Worm (Caenorhabditis elegans) whole organism, L2 larva: Measurements from ENCODE around the gene W02H3.3.
A peak's percentile ranks its signal among the peaks of the same experiment; 100 is the strongest.

Source experiments
- C34F6.9 ChIP-seq: fragments of 150-350 bp; optimal IDR thresholded peaks from 2 replicates; lab custom pipeline; 2014; ENCODE audit warnings: missing biosample characterization, missing genetic modification characterization
- F13H6.1 ChIP-seq: sonication (generic microtip); optimal IDR thresholded peaks from 2 replicates; lab custom pipeline; 2016; ENCODE audit warnings: missing genetic modification characterization, missing compliant biosample characterization
- R02D3.7 ChIP-seq: fragments of 150-350 bp; optimal IDR thresholded peaks from 2 replicates; lab custom pipeline; 2014; ENCODE audit warnings: missing biosample characterization, missing genetic modification characterization
- Y55F3AM.14 ChIP-seq: fragments of 200-800 bp; sonication (Bioruptor generic); optimal IDR thresholded peaks from 2 replicates; lab custom pipeline; 2018; ENCODE audit warnings: mild to moderate bottlenecking, missing genetic modification characterization, missing compliant biosample characterization
- ZK546.5 ChIP-seq: sonication (generic microtip); optimal IDR thresholded peaks from 2 replicates; lab custom pipeline; 2017; ENCODE audit warnings: missing biosample characterization, missing genetic modification characterization
- alr-1 ChIP-seq: fragments of 150-350 bp; optimal IDR thresholded peaks from 2 replicates; lab custom pipeline; 2014; ENCODE audit warnings: missing biosample characterization, missing genetic modification characterization
- aly-2 ChIP-seq: fragments of 150-350 bp; optimal IDR thresholded peaks from 2 replicates; lab custom pipeline; 2014; ENCODE audit warnings: missing biosample characterization, missing genetic modification characterization
- ama-1 ChIP-seq: fragments of 150-350 bp; optimal IDR thresholded peaks from 2 replicates; lab custom pipeline; 2018; ENCODE audit warnings: inconsistent platforms
- blmp-1 ChIP-seq: sonication (generic microtip); optimal IDR thresholded peaks from 2 replicates; lab custom pipeline; 2017; ENCODE audit warnings: missing genetic modification characterization, mild to moderate bottlenecking, missing compliant biosample characterization, antibody characterized with exemption, moderate library complexity; ENCODE audit not compliant: insufficient read depth
- ceh-16 ChIP-seq: fragments of 150-350 bp; optimal IDR thresholded peaks from 2 replicates; lab custom pipeline; 2014; ENCODE audit warnings: missing biosample characterization, missing genetic modification characterization
- ceh-82 ChIP-seq: fragments of 150-350 bp; optimal IDR thresholded peaks from 2 replicates; lab custom pipeline; 2014; ENCODE audit warnings: missing biosample characterization, missing genetic modification characterization
- crh-2 ChIP-seq: sonication (generic microtip); optimal IDR thresholded peaks from 2 replicates; lab custom pipeline; 2017; ENCODE audit warnings: missing biosample characterization, missing genetic modification characterization
- egl-27 ChIP-seq: sonication (generic microtip); optimal IDR thresholded peaks from 3 replicates; lab custom pipeline; 2017; ENCODE audit warnings: missing biosample characterization, missing genetic modification reagents, missing genetic modification characterization
- elt-1 ChIP-seq: fragments of 150-350 bp; optimal IDR thresholded peaks from 2 replicates; lab custom pipeline; 2014; ENCODE audit warnings: missing biosample characterization, missing genetic modification characterization
- elt-3 ChIP-seq: sonication (generic microtip); optimal IDR thresholded peaks from 2 replicates; lab custom pipeline; 2017; ENCODE audit warnings: missing biosample characterization, missing genetic modification characterization
- gmeb-1 ChIP-seq: fragments of 150-350 bp; optimal IDR thresholded peaks from 2 replicates; lab custom pipeline; 2014; ENCODE audit warnings: missing biosample characterization, missing genetic modification characterization
- lin-11 ChIP-seq: fragments of 150-350 bp; sonication (generic microtip); optimal IDR thresholded peaks from 2 replicates; lab custom pipeline; 2014; ENCODE audit warnings: missing biosample characterization, missing genetic modification characterization, inconsistent platforms, mixed read lengths
- lin-13 ChIP-seq: fragments of 150-350 bp; optimal IDR thresholded peaks from 2 replicates; lab custom pipeline; 2014; ENCODE audit warnings: missing biosample characterization, missing genetic modification reagents, missing genetic modification characterization
- lin-39 ChIP-seq: fragments of 150-350 bp; optimal IDR thresholded peaks from 2 replicates; lab custom pipeline; 2014; ENCODE audit warnings: missing biosample characterization, missing genetic modification reagents, missing genetic modification characterization
- lsy-2 ChIP-seq, 2 experiments: fragments of 150-350 bp in 1 of 2; sonication (generic microtip) in 1 of 2; optimal IDR thresholded peaks; 2 replicates each; lab custom pipeline; 2014 to 2017; ENCODE audit warnings: missing biosample characterization in 2 of 2, missing genetic modification characterization in 2 of 2
- mdl-1 ChIP-seq, 2 experiments: fragments of 150-350 bp in 1 of 2; sonication (generic microtip) in 1 of 2; optimal IDR thresholded peaks; 2 replicates each; lab custom pipeline; 2017; ENCODE audit warnings: missing biosample characterization in 2 of 2, missing genetic modification characterization in 2 of 2
- nhr-10 ChIP-seq: sonication (generic microtip); optimal IDR thresholded peaks from 2 replicates; lab custom pipeline; 2017; ENCODE audit warnings: missing biosample characterization, missing genetic modification characterization
- nhr-11 ChIP-seq: fragments of 150-350 bp; optimal IDR thresholded peaks from 2 replicates; lab custom pipeline; 2014; ENCODE audit warnings: missing biosample characterization, missing genetic modification characterization
- nhr-12 ChIP-seq: fragments of 150-350 bp; optimal IDR thresholded peaks from 2 replicates; lab custom pipeline; 2014; ENCODE audit warnings: missing biosample characterization, missing genetic modification characterization
- nhr-129 ChIP-seq: fragments of 150-350 bp; optimal IDR thresholded peaks from 2 replicates; lab custom pipeline; 2014; ENCODE audit warnings: missing biosample characterization, missing genetic modification characterization
- nhr-23 ChIP-seq: fragments of 150-350 bp; optimal IDR thresholded peaks from 2 replicates; lab custom pipeline; 2014; ENCODE audit warnings: missing biosample characterization, missing genetic modification reagents, missing genetic modification characterization
- nhr-25 ChIP-seq: fragments of 150-350 bp; sonication (generic microtip); optimal IDR thresholded peaks from 3 replicates; lab custom pipeline; 2014; ENCODE audit warnings: missing biosample characterization, missing genetic modification characterization
- nhr-6 ChIP-seq: fragments of 150-350 bp; optimal IDR thresholded peaks from 2 replicates; lab custom pipeline; 2014; ENCODE audit warnings: missing biosample characterization, missing genetic modification characterization
- sem-4 ChIP-seq: fragments of 150-350 bp; optimal IDR thresholded peaks from 2 replicates; lab custom pipeline; 2014; ENCODE audit warnings: missing biosample characterization, missing genetic modification reagents, missing genetic modification characterization
- skn-1 ChIP-seq: sonication (generic microtip); optimal IDR thresholded peaks from 2 replicates; lab custom pipeline; 2017; ENCODE audit warnings: missing biosample characterization, missing genetic modification characterization
- sma-3 ChIP-seq: sonication (generic microtip); optimal IDR thresholded peaks from 2 replicates; lab custom pipeline; 2016; ENCODE audit warnings: missing genetic modification reagents, missing genetic modification characterization, missing compliant biosample characterization
- unc-55 ChIP-seq: fragments of 150-350 bp; sonication (generic microtip); optimal IDR thresholded peaks from 3 replicates; lab custom pipeline; 2014; ENCODE audit warnings: missing biosample characterization, missing genetic modification reagents, missing genetic modification characterization
- unc-62 ChIP-seq: fragments of 150-350 bp; optimal IDR thresholded peaks from 2 replicates; lab custom pipeline; 2014; ENCODE audit warnings: missing biosample characterization, missing genetic modification reagents, missing genetic modification characterization
- zag-1 ChIP-seq: fragments of 150-350 bp; optimal IDR thresholded peaks from 2 replicates; lab custom pipeline; 2014; ENCODE audit warnings: missing biosample characterization, missing genetic modification characterization
- ztf-1 ChIP-seq: fragments of 200-800 bp; sonication (Bioruptor generic); conservative IDR thresholded peaks from 2 replicates; pipeline ENCODE4 v1.3.6; 2022; ENCODE audit warnings: missing genetic modification characterization, missing compliant biosample characterization
- ztf-11 ChIP-seq: sonication (generic microtip); optimal IDR thresholded peaks from 2 replicates; lab custom pipeline; 2017; ENCODE audit warnings: missing biosample characterization, missing genetic modification characterization
- ztf-4 ChIP-seq: fragments of 150-350 bp; optimal IDR thresholded peaks from 2 replicates; lab custom pipeline; 2014; ENCODE audit warnings: missing biosample characterization, missing genetic modification characterization

Gene W02H3.3

ce11 chrX:11120808-11121207 is 22.8 kb upstream of the W02H3.3 start, which contains the start of gene R08B4.3:
Gene R08B4.3, minus strand, starts transcription at chrX:11121005.
- TF ChIP-seq elt-3 (tag; lab: Kevin White, UChicago) (no peak), alr-1 (peak; percentile 40)

DNA sequence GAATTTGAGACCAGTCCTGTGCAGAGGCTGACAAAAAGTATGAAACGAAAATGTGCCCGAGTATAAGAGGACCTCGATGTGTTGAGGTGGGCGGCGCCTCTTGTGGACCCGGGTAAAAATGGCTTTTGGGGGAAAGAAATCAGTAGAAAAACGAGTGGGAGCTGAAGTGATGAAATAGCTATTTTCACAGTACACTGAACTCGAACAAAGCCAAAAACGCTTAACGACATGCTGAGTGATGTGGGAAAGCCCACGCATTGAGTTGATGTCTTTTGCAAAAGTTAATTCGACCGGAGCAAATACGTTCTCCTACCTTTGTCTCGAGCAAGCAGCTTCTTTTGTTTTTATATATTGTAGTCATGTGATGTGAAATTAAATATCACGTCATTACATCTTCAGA is 18.7 kb upstream of the W02H3.3 start, which contains the start of gene nlp-66:
TSS of gene nlp-66 (minus strand) at position 101 of the 400 bp plus-strand sequence.
- TF ChIP-seq elt-1 (tag; lab: Kevin White, UChicago): no peak

DNA sequence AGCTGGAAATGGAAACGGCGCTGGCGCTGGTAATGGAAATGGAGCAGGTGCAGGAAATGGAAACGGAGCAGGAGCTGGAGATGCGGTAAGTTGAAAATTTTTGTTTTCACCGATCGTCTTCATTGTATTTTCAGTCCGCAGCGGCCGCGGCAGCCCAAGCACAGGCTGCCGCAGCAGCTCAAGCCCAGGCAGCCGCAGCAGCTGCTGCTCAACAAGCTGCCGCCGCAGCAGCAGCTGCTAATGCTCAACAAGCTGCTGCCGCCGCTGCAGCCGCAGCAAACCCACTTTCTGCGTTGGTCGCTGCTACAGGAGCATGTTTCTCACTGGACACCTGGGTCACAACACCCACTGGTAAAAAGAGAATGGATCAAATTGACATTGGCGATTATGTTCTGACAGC is 16.4 kb upstream of the W02H3.3 start:
- TF ChIP-seq gmeb-1 (no peak), F13H6.1 (tag; lab: Kevin White, UChicago) (no peak), blmp-1 (tag; lab: Kevin White, UChicago) (no peak), ceh-16 (tag; lab: Kevin White, UChicago) (no peak), skn-1 (tag; lab: Kevin White, UChicago) (no peak), C34F6.9 (tag; lab: Kevin White, UChicago) (no peak), lin-11 (tag; lab: Kevin White, UChicago) (no peak), ceh-82 (tag; lab: Kevin White, UChicago) (no peak), crh-2 (tag; lab: Kevin White, UChicago) (no peak), egl-27 (no peak), ztf-1 (GFP tag; lab: Robert Waterston, UW) (no peak), nhr-129 (tag; lab: Kevin White, UChicago) (no peak), aly-2 (tag; lab: Kevin White, UChicago) (no peak), ztf-4 (tag; lab: Kevin White, UChicago) (no peak), sma-3 (GFP tag; lab: Kevin White, UChicago) (no peak), sem-4 (tag; lab: Kevin White, UChicago) (no peak), alr-1 (no peak), lin-39 (tag; lab: Kevin White, UChicago) (no peak), elt-1 (tag; lab: Kevin White, UChicago) (no peak)

ce11 chrX:11109200-11109599 is 11.2 kb upstream of the W02H3.3 start, which contains the start of gene grd-1:
Gene grd-1, plus strand, starts transcription at chrX:11109440.
- TF ChIP-seq gmeb-1 (no peak), zag-1 (tag; lab: Kevin White, UChicago) (no peak), sma-3 (GFP tag; lab: Kevin White, UChicago) (no peak), ztf-11 (tag; lab: Kevin White, UChicago) (no peak), nhr-10 (tag; lab: Kevin White, UChicago) (no peak), nhr-11 (tag; lab: Kevin White, UChicago) (no peak), C34F6.9 (tag; lab: Kevin White, UChicago) (no peak), ztf-1 (GFP tag; lab: Robert Waterston, UW) (no peak), lin-39 (tag; lab: Kevin White, UChicago) (no peak), lin-11 (tag; lab: Kevin White, UChicago) (no peak), nhr-23 (tag; lab: Kevin White, UChicago) (no peak), elt-3 (tag; lab: Kevin White, UChicago) (no peak), ama-1 (lab: Kevin White, UChicago) (no peak), unc-55 (GFP tag; lab: Kevin White, UChicago) (no peak), nhr-129 (tag; lab: Kevin White, UChicago) (no peak), aly-2 (tag; lab: Kevin White, UChicago) (no peak), Y55F3AM.14 (GFP tag; lab: Kevin White, UChicago) (no peak), unc-62 (GFP tag; lab: Kevin White, UChicago) (no peak), ZK546.5 (tag; lab: Kevin White, UChicago) (no peak)

DNA sequence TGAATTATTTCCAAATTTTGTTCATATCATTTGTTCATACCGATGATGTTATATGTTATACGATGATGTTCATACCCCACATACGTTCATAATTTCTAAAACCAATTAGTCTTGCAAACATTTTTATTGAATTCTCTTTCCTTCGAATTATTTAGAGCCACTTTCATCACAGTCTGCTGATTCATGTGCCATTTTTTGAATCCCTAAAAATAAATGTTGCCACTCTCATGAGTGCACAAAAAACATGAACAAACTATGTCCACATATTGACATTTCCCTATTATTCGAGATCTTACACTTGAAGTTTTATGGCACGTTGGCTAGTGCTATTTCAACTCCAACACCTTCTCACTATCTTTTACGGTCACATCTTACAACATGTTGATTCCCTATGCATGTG is 9.1 kb upstream of the W02H3.3 start, which contains the start of gene clc-17:
TSS of gene clc-17 (plus strand) at position 301 of the 400 bp plus-strand sequence.
- TF ChIP-seq lin-11 (tag; lab: Kevin White, UChicago) (no peak), lsy-2 (tag; optimal IDR thresholded peaks at IDR 0.05; lab: Kevin White, UChicago) (no peak), ZK546.5 (tag; lab: Kevin White, UChicago) (no peak), R02D3.7 (no peak), nhr-25 (tag; lab: Kevin White, UChicago) (no peak), mdl-1 (tag; optimal IDR thresholded peaks at IDR 0.05; lab: Kevin White, UChicago) (no peak), nhr-12 (tag; lab: Kevin White, UChicago) (no peak), unc-62 (GFP tag; lab: Kevin White, UChicago) (no peak), gmeb-1 (no peak), sma-3 (GFP tag; lab: Kevin White, UChicago) (no peak), blmp-1 (tag; lab: Kevin White, UChicago) (no peak), lin-13 (GFP tag; lab: Kevin White, UChicago) (no peak), nhr-6 (tag; lab: Kevin White, UChicago) (no peak), zag-1 (tag; lab: Kevin White, UChicago) (no peak)
